Fruit fly (Drosophila melanogaster) whole organism, pupa: Measurements from ENCODE around the gene CG3430.

ENCODE experiments used
- CG13204 ChIP-seq: fragments of 200-800 bp; sonication (Bioruptor generic); optimal IDR thresholded peaks from 2 replicates; lab custom pipeline; 2018; ENCODE audit warnings: missing biosample characterization, mild to moderate bottlenecking, missing genetic modification characterization, moderate library complexity
- CG14655 ChIP-seq: fragments of 200-800 bp; sonication (Bioruptor generic); optimal IDR thresholded peaks from 3 replicates; lab custom pipeline; 2017; ENCODE audit warnings: mild to moderate bottlenecking, missing biosample characterization, missing genetic modification reagents, missing genetic modification characterization
- CG15710 ChIP-seq: fragments of 200-800 bp; sonication (Bioruptor generic); optimal IDR thresholded peaks from 2 replicates; lab custom pipeline; 2018; ENCODE audit warnings: missing biosample characterization, mild to moderate bottlenecking, missing genetic modification characterization, moderate library complexity
- CG17806 ChIP-seq: fragments of 200-800 bp; sonication (Bioruptor generic); optimal IDR thresholded peaks from 2 replicates; lab custom pipeline; 2018; ENCODE audit warnings: missing biosample characterization, mild to moderate bottlenecking, missing genetic modification characterization, moderate library complexity
- CG32121 ChIP-seq: fragments of 200-800 bp; sonication (Bioruptor generic); IDR thresholded peaks from 2 replicates; pipeline ENCODE4 v1.3.6; 2022; ENCODE audit warnings: missing biosample characterization, missing genetic modification characterization
- CG4496 ChIP-seq: fragments of 200-800 bp; sonication (Bioruptor generic); IDR thresholded peaks from 3 replicates; pipeline ENCODE4 v1.3.6; 2022; ENCODE audit warnings: missing biosample characterization, missing genetic modification characterization
- CG8159 ChIP-seq: fragments of 200-800 bp; sonication (Bioruptor generic); optimal IDR thresholded peaks from 3 replicates; lab custom pipeline; 2018; ENCODE audit warnings: missing biosample characterization, mild to moderate bottlenecking, missing genetic modification characterization, moderate library complexity
- CG8301 ChIP-seq: fragments of 200-800 bp; sonication (Bioruptor generic); optimal IDR thresholded peaks from 2 replicates; lab custom pipeline; 2018; ENCODE audit warnings: missing biosample characterization, mild to moderate bottlenecking, missing genetic modification characterization
- D1 ChIP-seq: fragments of 200-800 bp; sonication (Bioruptor generic); optimal IDR thresholded peaks from 2 replicates; lab custom pipeline; 2018; ENCODE audit warnings: missing biosample characterization, mild to moderate bottlenecking, missing genetic modification characterization, moderate library complexity
- EcR ChIP-seq: fragments of 200-800 bp; sonication (Bioruptor generic); optimal IDR thresholded peaks from 3 replicates; lab custom pipeline; 2019; ENCODE audit warnings: missing biosample characterization, missing genetic modification characterization, mild to moderate bottlenecking, moderate library complexity, missing genetic modification reagents
- Pif1B ChIP-seq: fragments of 200-800 bp; sonication (Bioruptor generic); optimal IDR thresholded peaks from 3 replicates; lab custom pipeline; 2016; ENCODE audit warnings: missing biosample characterization, missing genetic modification characterization
- Snoo ChIP-seq: fragments of 200-800 bp; sonication (Bioruptor generic); optimal IDR thresholded peaks from 3 replicates; lab custom pipeline; 2017; ENCODE audit warnings: missing biosample characterization, mild to moderate bottlenecking, missing genetic modification characterization, inconsistent platforms
- gl ChIP-seq: fragments of 200-800 bp; sonication (Bioruptor generic); optimal IDR thresholded peaks from 2 replicates; lab custom pipeline; 2018; ENCODE audit warnings: missing biosample characterization, mild to moderate bottlenecking, missing genetic modification characterization
- rn ChIP-seq: fragments of 200-800 bp; sonication (Bioruptor generic); IDR thresholded peaks from 2 replicates; pipeline ENCODE4 v1.3.6; 2022; ENCODE audit warnings: missing biosample characterization, missing genetic modification characterization

DNA sequence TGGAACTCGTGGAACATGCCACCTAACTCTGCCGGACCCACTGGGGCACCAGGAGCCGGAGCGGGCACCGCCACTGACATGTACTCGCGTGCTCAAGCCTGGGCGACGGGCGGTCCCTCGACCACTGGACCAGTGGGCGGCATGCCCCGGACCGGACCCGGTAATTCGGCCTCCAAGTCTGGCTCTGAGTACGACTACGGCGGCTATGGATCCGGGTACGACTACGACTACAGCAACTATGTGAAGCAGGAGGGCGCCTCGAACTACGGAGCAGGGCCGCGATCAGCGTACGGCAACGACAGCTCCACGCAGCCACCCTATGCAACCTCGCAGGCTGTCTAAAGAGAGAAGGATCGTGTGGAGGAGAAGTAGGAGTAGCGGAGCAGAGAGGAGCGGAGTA, 31.7 kb upstream of the CG3430 start:
- TF ChIP-seq gl (no peak), rn (no peak), CG8159 (tag; lab: Kevin White, UChicago) (no peak), CG4496 (GFP tag; lab: Robert Waterston, UW) (no peak), CG14655 (no peak), CG15710 (tag; lab: Kevin White, UChicago) (no peak), Pif1B (GFP tag; lab: Kevin White, UChicago) (no peak), CG17806 (no peak), EcR (GFP tag; lab: Kevin White, UChicago) (no peak), CG8301 (tag; lab: Kevin White, UChicago) (no peak), D1 (no peak), CG32121 (GFP tag; lab: Robert Waterston, UW) (no peak), CG13204 (GFP tag; lab: Kevin White, UChicago) (no peak), Snoo (no peak)
